Worm (Caenorhabditis elegans): ENCODE measurements around the gene clec-121.

- no peak for TF ChIP-seq mab-5 (tag; optimal IDR thresholded peaks at IDR 0.05)
- no peak for TF ChIP-seq elt-3 (tag; optimal IDR thresholded peaks at IDR 0.05)
- TF ChIP-seq unc-39 (tag; optimal IDR thresholded peaks at IDR 0.05), result no peak
- peak; percentile 30 for TF ChIP-seq sptf-1 (tag; optimal IDR thresholded peaks at IDR 0.05)
- no peak for TF ChIP-seq ztf-11 (tag; optimal IDR thresholded peaks at IDR 0.05)
- no peak for TF ChIP-seq tbx-8 (GFP tag; optimal IDR thresholded peaks at IDR 0.05)
- no peak for TF ChIP-seq bed-3 (GFP tag; optimal IDR thresholded peaks at IDR 0.05)
- no peak for TF ChIP-seq nhr-237 (tag; optimal IDR thresholded peaks at IDR 0.05)
- TF ChIP-seq unc-62 (GFP tag; optimal IDR thresholded peaks at IDR 0.05), result peak; percentile 28
- TF ChIP-seq lsy-2 (tag; optimal IDR thresholded peaks at IDR 0.05), result no peak
Measured at ce11 chrII:3118907-3119382, 16.8 kb downstream of the clec-121 start, which contains the start of gene T10D4.6.

All from whole organism, mixed stage, embryonic.